Fruit fly (Drosophila melanogaster) whole organism, prepupa: Measurements from ENCODE around the gene CG42489.

ENCODE experiments used
- Blimp-1 ChIP-seq: fragments of 200-800 bp; sonication (Bioruptor generic); optimal IDR thresholded peaks from 3 replicates; lab custom pipeline; 2017; ENCODE audit warnings: missing biosample characterization, missing genetic modification characterization, mild to moderate bottlenecking, moderate library complexity, missing genetic modification reagents
- CG10631 ChIP-seq: fragments of 200-800 bp; sonication (Bioruptor generic); optimal IDR thresholded peaks from 2 replicates; lab custom pipeline; 2016; ENCODE audit warnings: missing biosample characterization, missing genetic modification characterization
- CG11294 ChIP-seq: fragments of 200-800 bp; sonication (Bioruptor generic); IDR thresholded peaks from 2 replicates; pipeline ENCODE4 v1.3.6; 2022; ENCODE audit warnings: missing biosample characterization, missing genetic modification characterization
- CG11902 ChIP-seq: fragments of 200-800 bp; sonication (Bioruptor generic); optimal IDR thresholded peaks from 3 replicates; lab custom pipeline; 2016; ENCODE audit warnings: missing biosample characterization, missing genetic modification characterization
- CG1621 ChIP-seq: fragments of 200-800 bp; sonication (Bioruptor generic); optimal IDR thresholded peaks from 3 replicates; lab custom pipeline; 2018; ENCODE audit warnings: missing biosample characterization, mild to moderate bottlenecking, missing genetic modification characterization
- CG16779 ChIP-seq: fragments of 200-800 bp; sonication (Bioruptor generic); optimal IDR thresholded peaks from 3 replicates; lab custom pipeline; 2017; ENCODE audit warnings: missing biosample characterization, mild to moderate bottlenecking, missing genetic modification characterization
- CG31627 ChIP-seq: fragments of 200-800 bp; sonication (Bioruptor generic); optimal IDR thresholded peaks from 3 replicates; lab custom pipeline; 2016; ENCODE audit warnings: missing biosample characterization, missing genetic modification characterization
- CG32006 ChIP-seq: fragments of 200-800 bp; sonication (Bioruptor generic); optimal IDR thresholded peaks from 3 replicates; lab custom pipeline; 2017; ENCODE audit warnings: missing biosample characterization, mild to moderate bottlenecking, missing genetic modification characterization
- CG3919 ChIP-seq: fragments of 200-800 bp; sonication (Bioruptor generic); optimal IDR thresholded peaks from 3 replicates; lab custom pipeline; 2016; ENCODE audit warnings: missing biosample characterization, missing genetic modification characterization
- CG6276 ChIP-seq: fragments of 200-800 bp; sonication (Bioruptor generic); optimal IDR thresholded peaks from 2 replicates; lab custom pipeline; 2017; ENCODE audit warnings: missing biosample characterization, mild to moderate bottlenecking, missing genetic modification characterization
- CG6792 ChIP-seq: fragments of 200-800 bp; sonication (Bioruptor generic); optimal IDR thresholded peaks from 3 replicates; lab custom pipeline; 2016; ENCODE audit warnings: missing biosample characterization, missing genetic modification characterization
- CG6808 ChIP-seq: fragments of 200-800 bp; sonication (Bioruptor generic); optimal IDR thresholded peaks from 3 replicates; lab custom pipeline; 2017; ENCODE audit warnings: missing biosample characterization, missing genetic modification characterization, mild to moderate bottlenecking, moderate library complexity, missing genetic modification reagents
- CG8119 ChIP-seq: fragments of 200-800 bp; sonication (Bioruptor generic); IDR thresholded peaks from 3 replicates; pipeline ENCODE4 v1.3.6; 2022; ENCODE audit warnings: missing biosample characterization, missing genetic modification characterization
- CG8319 ChIP-seq: fragments of 200-800 bp; sonication (Bioruptor generic); optimal IDR thresholded peaks from 3 replicates; lab custom pipeline; 2016; ENCODE audit warnings: missing biosample characterization, missing genetic modification characterization
- Eip75B ChIP-seq: fragments of 200-800 bp; sonication (Bioruptor generic); optimal IDR thresholded peaks from 3 replicates; lab custom pipeline; 2016; ENCODE audit warnings: missing biosample characterization, missing genetic modification characterization
- Eip78C ChIP-seq: fragments of 200-800 bp; sonication (Bioruptor generic); peaks from one replicate; lab custom pipeline; 2016; ENCODE audit warnings: missing biosample characterization, missing genetic modification characterization
- Eip93F ChIP-seq: fragments of 200-800 bp; sonication (Bioruptor generic); optimal IDR thresholded peaks from 2 replicates; lab custom pipeline; 2016; ENCODE audit warnings: missing biosample characterization, mild to moderate bottlenecking, missing genetic modification characterization
- Ets21C ChIP-seq: fragments of 200-800 bp; sonication (Bioruptor generic); optimal IDR thresholded peaks from 3 replicates; lab custom pipeline; 2016; ENCODE audit warnings: missing biosample characterization, missing genetic modification characterization
- Ets96B ChIP-seq: fragments of 200-800 bp; optimal IDR thresholded peaks from 2 replicates; lab custom pipeline; 2019; ENCODE audit warnings: missing biosample characterization, mild to moderate bottlenecking, missing genetic modification characterization, moderate library complexity
- Hr39 ChIP-seq: fragments of 200-800 bp; sonication (Bioruptor generic); optimal IDR thresholded peaks from 2 replicates; lab custom pipeline; 2016; ENCODE audit warnings: missing biosample characterization, missing genetic modification characterization
- Hr4 ChIP-seq: fragments of 200-800 bp; sonication (Bioruptor generic); optimal IDR thresholded peaks from 3 replicates; lab custom pipeline; 2016; ENCODE audit warnings: missing biosample characterization, missing genetic modification characterization
- Met ChIP-seq: fragments of 200-800 bp; sonication (Bioruptor generic); optimal IDR thresholded peaks from 3 replicates; lab custom pipeline; 2016; ENCODE audit warnings: missing biosample characterization, missing genetic modification characterization
- Smox ChIP-seq: fragments of 200-800 bp; sonication (Bioruptor generic); optimal IDR thresholded peaks from 3 replicates; lab custom pipeline; 2016; ENCODE audit warnings: missing biosample characterization, missing genetic modification characterization
- Sox102F ChIP-seq: fragments of 200-800 bp; sonication (Bioruptor generic); optimal IDR thresholded peaks from 2 replicates; lab custom pipeline; 2016; ENCODE audit warnings: missing biosample characterization, mild to moderate bottlenecking, missing genetic modification characterization
- Sox15 ChIP-seq: fragments of 200-800 bp; sonication (Bioruptor generic); optimal IDR thresholded peaks from 3 replicates; lab custom pipeline; 2016; ENCODE audit warnings: missing biosample characterization, missing genetic modification characterization
- dac ChIP-seq: fragments of 200-800 bp; sonication (Bioruptor generic); optimal IDR thresholded peaks from 2 replicates; lab custom pipeline; 2017; ENCODE audit warnings: missing biosample characterization, mild to moderate bottlenecking, missing genetic modification characterization
- dsx ChIP-seq: fragments of 200-800 bp; optimal IDR thresholded peaks from 3 replicates; lab custom pipeline; 2019; ENCODE audit warnings: missing biosample characterization, mild to moderate bottlenecking, missing genetic modification characterization, moderate library complexity; ENCODE audit not compliant: poor library complexity, severe bottlenecking
- eg ChIP-seq: fragments of 200-800 bp; sonication (Bioruptor generic); IDR thresholded peaks from 3 replicates; pipeline ENCODE4 v1.3.6; 2022; ENCODE audit warnings: missing biosample characterization, missing genetic modification characterization
- fd85E ChIP-seq: fragments of 200-800 bp; sonication (Bioruptor generic); optimal IDR thresholded peaks from 3 replicates; lab custom pipeline; 2016; ENCODE audit warnings: missing biosample characterization, missing genetic modification characterization
- fkh ChIP-seq: fragments of 200-800 bp; sonication (Bioruptor generic); optimal IDR thresholded peaks from 3 replicates; lab custom pipeline; 2017; ENCODE audit warnings: missing biosample characterization, mild to moderate bottlenecking, missing genetic modification characterization, moderate library complexity
- lz ChIP-seq: fragments of 200-800 bp; sonication (Bioruptor generic); optimal IDR thresholded peaks from 3 replicates; lab custom pipeline; 2016; ENCODE audit warnings: missing biosample characterization, missing genetic modification characterization
- net ChIP-seq: fragments of 200-800 bp; sonication (Bioruptor generic); optimal IDR thresholded peaks from 3 replicates; lab custom pipeline; 2016; ENCODE audit warnings: missing biosample characterization, missing genetic modification characterization
- pdm3 ChIP-seq: fragments of 200-800 bp; sonication (Bioruptor generic); optimal IDR thresholded peaks from 3 replicates; lab custom pipeline; 2016; ENCODE audit warnings: missing biosample characterization, missing genetic modification characterization
- salr ChIP-seq, 2 experiments: fragments of 200-800 bp; sonication (Bioruptor generic); optimal IDR thresholded peaks; 3 replicates each; lab custom pipeline; 2016 to 2018; ENCODE audit warnings: missing biosample characterization in 2 of 2, missing genetic modification characterization in 2 of 2, mild to moderate bottlenecking in 1 of 2
- ss ChIP-seq, 2 experiments: fragments of 200-800 bp; sonication (Bioruptor generic); optimal IDR thresholded peaks; 2 replicates in 1 of 2; 3 replicates in 1 of 2; lab custom pipeline; 2017 to 2018; ENCODE audit warnings: mild to moderate bottlenecking in 2 of 2, missing biosample characterization in 2 of 2, missing genetic modification characterization in 2 of 2, moderate library complexity in 1 of 2
- svp ChIP-seq: fragments of 200-800 bp; sonication (Bioruptor generic); peaks from one replicate; lab custom pipeline; 2016; ENCODE audit warnings: missing biosample characterization, missing genetic modification characterization
- vri ChIP-seq: fragments of 200-800 bp; sonication (Bioruptor generic); optimal IDR thresholded peaks from 3 replicates; lab custom pipeline; 2016; ENCODE audit warnings: missing biosample characterization, mild to moderate bottlenecking, missing genetic modification characterization

CG42489 gene

dm6 chr3R:8650741-8651140 lies 3.8 kb downstream of the CG42489 start, which contains the start of the genes Mkk4 and SLIRP2 (continued):
- TF ChIP-seq Eip93F (GFP tag; lab: Kevin White, UChicago) (peak; percentile 96), Sox15 (peak; percentile 99), CG11902 (peak; percentile 98), dac (GFP tag; lab: Kevin White, UChicago) (peak; percentile 97), fkh (peak; percentile 93), CG11294 (GFP tag; lab: Robert Waterston, UW) (peak; percentile 98), Eip78C (peak; percentile 100), Ets21C (GFP tag; lab: Kevin White, UChicago) (peak; percentile 99), Hr4 (peak; percentile 99), Ets96B (tag; lab: Kevin White, UChicago) (peak; percentile 98), CG31627 (GFP tag; lab: Kevin White, UChicago) (peak; percentile 99), CG16779 (tag; lab: Kevin White, UChicago) (peak; percentile 94), CG10631 (GFP tag; lab: Kevin White, UChicago) (peak; percentile 99), ss (GFP tag; optimal IDR thresholded peaks at IDR 0.05; lab: Kevin White, UChicago) (peak; percentile 96 to 97)

dm6 chr3R:8645580-8646220 lies 8.9 kb downstream of the CG42489 start, which contains the start of gene Cyp313b1:
Cyp313b1 (minus strand) TSS chr3R:8645650.
- TF ChIP-seq Hr39, result peak; percentile 14
- no peak for TF ChIP-seq CG11294 (GFP tag; lab: Robert Waterston, UW)
- peak; percentile 21; the same call in 1 of the 3 replicates for TF ChIP-seq eg (GFP tag; lab: Robert Waterston, UW)
- no peak for TF ChIP-seq dsx
- TF ChIP-seq CG6808 (GFP tag; lab: Kevin White, UChicago), result no peak
- TF ChIP-seq Hr4, result no peak
- no peak for TF ChIP-seq CG1621
- TF ChIP-seq Sox102F, result no peak
- TF ChIP-seq salr (GFP tag; optimal IDR thresholded peaks at IDR 0.05; lab: Kevin White, UChicago), result no peak
- TF ChIP-seq Eip78C, result peak; percentile 25
- TF ChIP-seq Met (GFP tag; lab: Kevin White, UChicago), result no peak
- TF ChIP-seq lz (GFP tag; lab: Kevin White, UChicago), result no peak
- TF ChIP-seq svp (GFP tag; lab: Kevin White, UChicago), result peak; percentile 25

- TF ChIP-seq vri (GFP tag; lab: Kevin White, UChicago) (peak; percentile 85), Eip78C (peak; percentile 57), svp (GFP tag; lab: Kevin White, UChicago) (peak; percentile 59), CG6792 (GFP tag; lab: Kevin White, UChicago) (no peak), CG6276 (GFP tag; lab: Kevin White, UChicago) (peak; percentile 14)
Observed at dm6 chr3R:8642376-8642966, 12.1 kb downstream of the CG42489 start.

dm6 chr3R:8638629-8639028 lies 15.9 kb downstream of the CG42489 start:
- no peak for TF ChIP-seq CG8119
- TF ChIP-seq fd85E (GFP tag; lab: Kevin White, UChicago), result no peak
- no peak for TF ChIP-seq CG8319 (GFP tag; lab: Kevin White, UChicago)
- TF ChIP-seq CG32006 (GFP tag; lab: Kevin White, UChicago), result peak; percentile 12
- no peak for TF ChIP-seq CG3919 (GFP tag; lab: Kevin White, UChicago)
- TF ChIP-seq svp (GFP tag; lab: Kevin White, UChicago), result peak; percentile 67
- no peak for TF ChIP-seq Eip75B (GFP tag; lab: Kevin White, UChicago)
- TF ChIP-seq, all 60 proteins: peak for 2

- TF ChIP-seq net (GFP tag; lab: Kevin White, UChicago) (no peak), CG10631 (GFP tag; lab: Kevin White, UChicago) (no peak), Hr4 (no peak), Smox (GFP tag; lab: Kevin White, UChicago) (no peak), Ets21C (GFP tag; lab: Kevin White, UChicago) (no peak), pdm3 (GFP tag; lab: Kevin White, UChicago) (no peak), Blimp-1 (GFP tag; lab: Kevin White, UChicago) (no peak), Sox15 (no peak), CG8319 (GFP tag; lab: Kevin White, UChicago) (no peak), ss (GFP tag; optimal IDR thresholded peaks at IDR 0.05; lab: Kevin White, UChicago) (no peak)
Observed at dm6 chr3R:8635778-8636177, 18.8 kb downstream of the CG42489 start, which contains the start of gene Or85e. Or85e (minus strand) TSS chr3R:8635878.
